Fruit fly (Drosophila melanogaster): Measurements from ENCODE around the gene CG31917.

Gene CG31917

DNA sequence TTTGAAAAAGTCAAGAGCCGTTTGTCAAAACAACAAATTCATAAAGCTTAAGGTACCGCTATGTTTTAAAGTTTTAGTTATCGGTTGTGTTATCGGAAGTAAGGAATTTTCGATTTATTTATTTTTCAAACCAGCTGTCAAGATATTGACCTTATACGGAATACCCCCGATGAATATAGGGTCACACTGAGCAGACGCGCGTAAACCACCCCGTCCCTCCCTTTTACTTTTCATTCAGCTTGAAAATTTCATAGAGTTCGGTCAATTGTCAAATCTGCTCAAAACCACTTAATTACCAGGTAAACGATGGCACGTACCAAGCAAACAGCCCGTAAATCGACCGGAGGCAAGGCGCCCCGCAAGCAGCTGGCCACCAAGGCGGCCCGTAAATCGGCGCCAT is 44.3 kb upstream of the CG31917 start, which contains the start of the genes CG14036 and His3.3A (continued):
- TF ChIP-seq CG34224 (GFP tag; IDR thresholded peaks at IDR 0.05; ENCODE audit: partially characterized antibody) (peak; percentile 80), CG2889 (GFP tag; IDR thresholded peaks at IDR 0.05) (no peak), salm (tag; optimal IDR thresholded peaks at IDR 0.05) (no peak), aop (GFP tag; IDR thresholded peaks at IDR 0.05) (no peak), Nf-YA (GFP tag; IDR thresholded peaks at IDR 0.05) (no peak), ap (GFP tag; IDR thresholded peaks at IDR 0.05) (no peak), dysf (GFP tag; IDR thresholded peaks at IDR 0.05) (no peak), oc (tag; optimal IDR thresholded peaks at IDR 0.05) (no peak), ind (GFP tag; optimal IDR thresholded peaks at IDR 0.05) (no peak), CG7839 (tag; optimal IDR thresholded peaks at IDR 0.05) (no peak), zf30C (GFP tag; optimal IDR thresholded peaks at IDR 0.05) (no peak), CG1529 (GFP tag; optimal IDR thresholded peaks at IDR 0.05) (no peak), CG17359 (tag; optimal IDR thresholded peaks at IDR 0.05) (no peak), CG9727 (GFP tag; optimal IDR thresholded peaks at IDR 0.05) (peak; percentile 32), CG11093 (GFP tag; IDR thresholded peaks at IDR 0.05) (no peak), CG9932 (GFP tag; IDR thresholded peaks at IDR 0.05) (peak; percentile 35; the same call in 1 of the 2 replicates), PHDP (tag; optimal IDR thresholded peaks at IDR 0.05) (peak; percentile 4), Bdp1 (GFP tag; optimal IDR thresholded peaks at IDR 0.05) (no peak), CG12155 (GFP tag; optimal IDR thresholded peaks at IDR 0.05) (no peak), MESR4 (GFP tag; optimal IDR thresholded peaks at IDR 0.05) (peak; percentile 89), Awh (GFP tag; IDR thresholded peaks at IDR 0.05) (no peak), en (GFP tag; optimal IDR thresholded peaks at IDR 0.05) (no peak), CG12299 (tag; optimal IDR thresholded peaks at IDR 0.05) (no peak), CG2129 (GFP tag; IDR thresholded peaks at IDR 0.05; ENCODE audit: partially characterized antibody) (no peak), CG14860 (GFP tag; IDR thresholded peaks at IDR 0.05; ENCODE audit: partially characterized antibody) (peak; percentile 58; the same call in 2 of the 3 replicates), Hmr (GFP tag; optimal IDR thresholded peaks at IDR 0.05) (peak; percentile 42), eyg (GFP tag; optimal IDR thresholded peaks at IDR 0.05) (no peak), CG12219 (GFP tag; optimal IDR thresholded peaks at IDR 0.05) (no peak), hkb (optimal IDR thresholded peaks at IDR 0.05) (no peak), hkb (GFP tag; IDR thresholded peaks at IDR 0.05) (no peak), Sin3A (optimal IDR thresholded peaks at IDR 0.05) (peak; percentile 46), CG2116 (GFP tag; optimal IDR thresholded peaks at IDR 0.05) (peak; percentile 90), sqz (GFP tag; optimal IDR thresholded peaks at IDR 0.05) (no peak), bcd (GFP tag; optimal IDR thresholded peaks at IDR 0.05) (no peak), caup (GFP tag; optimal IDR thresholded peaks at IDR 0.05; ENCODE audit: severe bottlenecking) (no peak), CG17912 (GFP tag; optimal IDR thresholded peaks at IDR 0.05) (no peak), grau (tag; optimal IDR thresholded peaks at IDR 0.05) (peak; percentile 15), Dll (GFP tag; IDR thresholded peaks at IDR 0.05; ENCODE audit: partially characterized antibody) (peak; percentile 56; the same call in 1 of the 4 replicates), tin (GFP tag; optimal IDR thresholded peaks at IDR 0.05) (no peak), emc (GFP tag; optimal IDR thresholded peaks at IDR 0.05) (no peak), CG15479 (GFP tag; optimal IDR thresholded peaks at IDR 0.05) (no peak), stc (GFP tag; IDR thresholded peaks at IDR 0.05) (no peak), row (GFP tag; IDR thresholded peaks at IDR 0.05) (peak; percentile 51; the same call in 2 of the 3 replicates), CG18619 (GFP tag; optimal IDR thresholded peaks at IDR 0.05) (no peak), CG11456 (GFP tag; IDR thresholded peaks at IDR 0.05) (no peak), slou (GFP tag; optimal IDR thresholded peaks at IDR 0.05) (no peak), GATAe (GFP tag; conservative IDR thresholded peaks at IDR 0.05) (no peak), Dad (GFP tag; optimal IDR thresholded peaks at IDR 0.05) (peak; percentile 41), seq (GFP tag; IDR thresholded peaks at IDR 0.05) (no peak), CG13775 (GFP tag; optimal IDR thresholded peaks at IDR 0.05) (no peak), CoRest (tag; optimal IDR thresholded peaks at IDR 0.05) (peak; percentile 30), cg (GFP tag; optimal IDR thresholded peaks at IDR 0.05) (no peak)

All from whole organism, embryonic.